Fruit fly (Drosophila melanogaster): ENCODE measurements around the gene CG7668.

The CG7668 gene

DNA sequence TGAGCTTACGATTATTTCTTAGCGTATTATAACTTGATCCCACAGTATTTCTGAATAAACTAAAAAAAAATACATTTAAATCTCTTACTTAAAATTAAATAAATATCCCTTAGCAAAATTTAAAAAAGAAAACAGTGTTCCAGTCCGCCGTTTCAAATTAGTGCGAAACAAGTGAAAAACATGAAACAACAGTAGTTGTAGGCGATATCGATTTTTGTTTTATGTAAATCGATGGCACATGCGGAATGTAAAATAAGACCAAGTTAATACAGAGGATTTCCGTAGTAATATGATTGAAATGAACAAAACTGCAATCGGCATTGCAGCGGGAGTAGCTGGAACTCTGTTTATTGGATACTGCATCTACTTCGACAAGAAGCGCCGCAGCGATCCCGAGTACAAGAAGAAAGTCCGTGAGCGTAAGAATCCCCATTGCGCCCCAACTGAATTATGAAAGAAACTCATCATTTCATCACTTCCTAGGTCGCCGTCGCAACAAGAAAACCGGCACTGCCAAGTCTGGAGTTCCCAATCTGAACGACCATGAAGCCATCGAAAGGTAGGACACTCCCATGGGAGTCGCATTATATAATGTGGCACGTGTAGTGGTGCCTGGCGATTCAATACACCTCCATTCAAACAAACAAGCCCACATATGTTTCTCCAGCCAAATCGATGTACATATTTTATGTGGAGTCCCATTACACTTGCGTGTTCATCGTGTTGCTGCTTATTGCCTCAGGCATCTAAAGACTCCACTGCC, 1.5 kb upstream of the CG7668 start:
- no peak for TF ChIP-seq noc (tag; optimal IDR thresholded peaks at IDR 0.05)

DNA sequence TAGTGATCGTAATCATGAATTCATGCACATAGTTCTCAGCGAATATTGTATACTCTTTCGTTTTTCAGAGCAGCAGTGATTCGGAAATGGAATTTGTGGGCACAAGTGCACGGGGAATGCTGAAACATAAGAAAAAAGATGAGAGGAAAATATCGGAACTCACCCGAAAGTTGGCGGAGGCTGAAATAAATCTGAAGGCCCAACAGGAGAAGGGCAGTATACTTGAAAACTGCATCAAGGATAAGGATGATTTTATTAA, 628 bp downstream of the CG7668 start:
- no peak for TF ChIP-seq noc (tag; optimal IDR thresholded peaks at IDR 0.05)

DNA sequence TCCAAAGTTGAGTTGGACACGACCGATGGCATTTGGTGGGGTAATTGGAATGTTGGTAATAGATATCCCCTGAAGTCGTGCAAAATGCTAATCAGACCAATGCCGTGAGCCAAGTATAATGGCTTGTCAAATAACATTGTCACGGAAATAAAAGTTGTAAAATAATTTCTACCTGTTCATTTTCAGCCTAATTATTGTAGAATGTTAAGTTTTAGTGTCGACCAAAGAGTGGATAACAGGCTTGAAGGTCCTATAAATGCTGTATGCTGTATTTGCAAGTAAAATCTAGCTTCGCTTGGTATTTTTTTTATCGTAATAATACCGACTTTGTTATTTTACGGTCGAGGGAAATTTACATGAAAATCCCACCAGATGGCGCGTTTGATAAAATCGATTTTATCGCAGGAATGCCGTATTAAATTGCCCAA, 1.9 kb downstream of the CG7668 start:
- TF ChIP-seq noc (tag; optimal IDR thresholded peaks at IDR 0.05): no peak

DNA sequence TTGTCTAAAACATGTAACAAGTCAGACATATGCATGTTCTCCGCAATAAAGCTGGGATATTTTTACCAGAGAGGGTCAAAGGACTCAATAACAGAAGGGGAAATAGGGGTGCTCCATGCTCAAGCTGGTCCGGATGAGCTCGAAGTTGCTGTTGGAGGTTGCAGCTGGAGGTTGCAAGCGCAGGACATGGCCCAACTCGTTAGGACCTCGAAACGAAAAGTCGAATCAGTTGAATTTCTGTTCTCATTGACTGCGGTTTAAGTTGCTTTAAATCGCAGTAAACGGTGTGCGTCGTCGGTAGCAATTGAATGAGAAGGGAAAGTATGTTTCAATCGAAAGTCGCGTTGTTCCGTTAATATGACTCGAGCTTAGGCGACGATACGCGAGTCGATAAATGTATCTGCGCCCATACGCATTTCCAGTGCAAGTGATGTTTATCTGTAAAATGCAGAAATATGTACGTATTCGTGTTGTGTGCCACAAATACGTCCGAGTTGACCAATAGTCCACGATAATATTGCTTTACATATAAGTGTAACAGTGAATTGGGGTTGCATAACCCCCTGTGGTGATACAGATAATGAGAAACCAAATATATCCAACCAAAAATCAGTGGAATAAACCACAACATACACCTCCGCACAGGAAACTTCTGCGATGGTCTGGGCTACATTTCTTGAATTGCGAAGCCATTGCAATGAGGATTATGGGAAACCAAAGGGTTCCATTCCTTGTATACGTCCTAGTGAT, 2.7 kb downstream of the CG7668 start, which contains the start of gene kug:
Gene kug (plus strand): TSS at position 269 of the 750 bp plus-strand sequence.
- no peak for TF ChIP-seq noc (tag; optimal IDR thresholded peaks at IDR 0.05)

DNA sequence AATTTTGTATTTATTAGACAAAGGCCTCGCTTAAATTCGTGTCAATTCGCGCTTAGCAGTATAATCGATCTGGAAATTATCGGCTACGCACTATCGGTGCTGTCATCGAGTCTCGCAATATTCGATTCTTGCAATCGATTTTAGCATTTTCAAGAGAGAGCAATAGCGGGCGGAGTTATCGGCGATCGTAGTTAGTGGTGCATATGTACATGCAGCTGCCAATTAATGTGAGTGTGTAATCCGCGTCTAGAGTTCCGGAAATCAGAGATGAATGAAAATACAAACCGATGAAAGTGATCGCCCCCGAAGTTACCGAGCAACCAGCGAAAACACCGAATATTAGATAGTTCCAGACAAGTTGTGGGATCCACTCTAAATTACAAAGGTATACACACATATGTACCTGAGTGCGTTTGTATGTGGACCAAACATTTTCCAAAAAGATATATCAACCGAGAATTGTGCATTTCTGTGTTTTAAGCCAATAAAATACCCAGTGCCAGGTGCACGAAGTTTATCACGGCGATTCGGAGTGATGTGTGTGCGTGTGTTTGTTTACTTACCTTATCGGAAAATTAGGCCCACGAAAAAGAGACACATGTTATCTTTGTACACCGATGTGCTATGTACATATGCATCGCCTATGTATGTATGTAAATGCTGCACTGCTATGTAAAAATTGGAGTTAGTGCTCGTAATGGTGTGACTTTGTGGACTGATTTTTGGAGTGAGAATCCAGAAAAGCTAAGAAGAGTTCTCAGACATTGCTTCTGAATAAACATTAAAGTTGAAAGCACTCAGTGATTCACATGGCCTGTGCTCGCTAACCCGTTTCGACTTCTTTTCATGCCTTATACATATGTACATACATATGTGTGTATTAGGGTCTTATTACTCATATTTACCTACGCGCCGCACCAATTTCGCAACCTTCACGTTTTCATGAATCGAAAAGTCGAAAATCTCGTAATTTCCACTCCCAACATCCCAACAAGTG, 4.0 kb downstream of the CG7668 start:
- no peak for TF ChIP-seq noc (tag; optimal IDR thresholded peaks at IDR 0.05)

DNA sequence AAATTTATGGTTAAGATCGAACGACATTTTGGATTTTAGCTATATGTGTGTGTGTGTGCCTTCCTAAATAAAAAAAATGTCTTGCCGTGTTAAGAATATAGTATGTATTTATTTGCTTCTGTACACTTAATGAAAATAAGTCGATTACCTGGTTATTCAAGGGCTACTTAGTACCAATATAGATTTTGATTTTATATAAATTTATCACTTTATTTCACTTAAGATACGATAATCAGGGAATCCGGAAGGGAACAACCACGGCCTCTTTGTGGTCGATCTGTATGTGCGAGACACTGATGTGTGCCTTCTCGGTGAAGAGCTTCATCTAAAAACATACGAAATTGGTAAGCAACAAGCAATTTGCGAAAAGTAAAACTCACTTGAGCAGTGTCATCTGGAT, 25.2 kb downstream of the CG7668 start, which contains the start of gene CG14183:
Gene CG14183 (minus strand): TSS at position 101 of the 400 bp plus-strand sequence.
- no peak for TF ChIP-seq noc (tag; optimal IDR thresholded peaks at IDR 0.05)

DNA sequence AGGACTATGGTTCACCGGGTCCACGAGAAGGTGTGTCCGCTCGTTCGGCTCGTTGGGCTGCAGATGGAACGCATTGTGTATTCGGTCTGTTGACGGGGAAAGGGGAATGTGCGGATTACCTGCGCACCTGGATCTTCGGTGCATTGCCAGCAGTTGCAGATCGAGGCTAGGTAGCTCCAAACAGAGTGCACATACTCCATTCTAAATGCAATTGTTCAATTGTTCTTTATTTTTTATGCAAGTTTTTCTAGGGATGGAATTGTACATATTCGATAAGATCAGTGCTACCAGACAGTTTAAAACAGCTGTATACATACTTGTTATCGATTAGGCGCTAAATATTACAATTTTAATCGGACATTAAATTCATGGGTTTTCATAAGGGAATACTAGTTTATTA, 26.2 kb downstream of the CG7668 start, which contains the start of gene Lamtor1:
Gene Lamtor1 (minus strand): TSS at position 268 of the 400 bp plus-strand sequence.
- TF ChIP-seq noc (tag; optimal IDR thresholded peaks at IDR 0.05): no peak

DNA sequence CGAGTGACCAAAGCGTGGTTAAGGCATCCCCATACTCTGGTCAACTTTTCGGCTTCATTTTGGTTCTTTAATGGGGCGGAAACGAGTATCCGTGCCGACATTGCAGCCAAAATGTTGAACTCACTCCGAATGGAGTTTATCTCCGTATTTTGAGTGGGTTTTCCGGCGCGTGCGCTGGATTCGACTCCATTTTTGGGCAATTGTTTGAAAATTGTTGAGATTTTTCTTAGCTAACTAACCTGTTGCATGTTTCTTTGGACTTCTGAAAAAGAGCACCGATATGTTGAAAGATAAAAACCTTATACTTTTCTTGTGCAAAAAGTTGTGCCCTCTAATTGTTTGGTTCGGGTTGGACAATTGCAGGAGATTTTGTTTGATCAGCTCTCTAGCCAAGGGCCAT, 34.1 kb downstream of the CG7668 start:
- TF ChIP-seq noc (tag; optimal IDR thresholded peaks at IDR 0.05): no peak
